Worm (Caenorhabditis elegans) whole organism, mixed stage, embryonic: ENCODE results near the gene fbxb-18.
"Not testable (repeated sequence)": the region's sequence is repeated elsewhere in the genome, so short reads cannot be mapped to it uniquely, and the experiment has no call there.

Experiments
- M03D4.4 ChIP-seq: sonication (generic microtip); optimal IDR thresholded peaks from 2 replicates; lab custom pipeline; 2017; ENCODE audit warnings: mild to moderate bottlenecking, missing genetic modification characterization, missing compliant biosample characterization
- bed-3 ChIP-seq: fragments of 200-800 bp; sonication (Bioruptor generic); optimal IDR thresholded peaks from 3 replicates; lab custom pipeline; 2018; ENCODE audit warnings: mild to moderate bottlenecking, missing genetic modification characterization, moderate library complexity, missing compliant biosample characterization
- blmp-1 ChIP-seq: fragments of 150-350 bp; optimal IDR thresholded peaks from 2 replicates; lab custom pipeline; 2014; ENCODE audit warnings: missing biosample characterization, missing genetic modification characterization
- ceh-39 ChIP-seq: fragments of 150-350 bp; optimal IDR thresholded peaks from 2 replicates; lab custom pipeline; 2014; ENCODE audit warnings: missing biosample characterization, missing genetic modification characterization
- ceh-43 ChIP-seq: fragments of 200-800 bp; sonication (Bioruptor generic); optimal IDR thresholded peaks from 2 replicates; lab custom pipeline; 2018; ENCODE audit warnings: mild to moderate bottlenecking, missing genetic modification characterization, moderate library complexity, missing compliant biosample characterization
- ces-1 ChIP-seq: fragments of 150-350 bp; optimal IDR thresholded peaks from 2 replicates; lab custom pipeline; 2014; ENCODE audit warnings: missing biosample characterization, missing genetic modification reagents, missing genetic modification characterization
- cnd-1 ChIP-seq: fragments of 200-800 bp; sonication (Bioruptor generic); optimal IDR thresholded peaks from 2 replicates; lab custom pipeline; 2018; ENCODE audit warnings: mild to moderate bottlenecking, missing genetic modification characterization, missing compliant biosample characterization
- elt-1 ChIP-seq: sonication (generic microtip); optimal IDR thresholded peaks from 2 replicates; lab custom pipeline; 2017; ENCODE audit warnings: missing genetic modification characterization, mild to moderate bottlenecking, missing compliant biosample characterization, antibody characterized with exemption, moderate library complexity, borderline replicate concordance; ENCODE audit not compliant: insufficient read depth
- elt-3 ChIP-seq: fragments of 150-350 bp; optimal IDR thresholded peaks from 2 replicates; lab custom pipeline; 2014; ENCODE audit warnings: missing biosample characterization, missing genetic modification characterization
- flh-1 ChIP-seq: fragments of 200-800 bp; sonication (Bioruptor generic); optimal IDR thresholded peaks from 2 replicates; lab custom pipeline; 2018; ENCODE audit warnings: mild to moderate bottlenecking, missing genetic modification characterization, moderate library complexity, missing compliant biosample characterization
- ham-2 ChIP-seq: fragments of 200-800 bp; sonication (Bioruptor generic); optimal IDR thresholded peaks from 2 replicates; lab custom pipeline; 2018; ENCODE audit warnings: mild to moderate bottlenecking, missing genetic modification characterization, missing compliant biosample characterization
- hlh-1 ChIP-seq: fragments of 150-350 bp; optimal IDR thresholded peaks from 2 replicates; lab custom pipeline; 2014; ENCODE audit warnings: missing biosample characterization, missing genetic modification reagents, missing genetic modification characterization
- lin-32 ChIP-seq: fragments of 200-800 bp; sonication (Bioruptor generic); optimal IDR thresholded peaks from 2 replicates; lab custom pipeline; 2018; ENCODE audit warnings: mild to moderate bottlenecking, missing genetic modification characterization, missing compliant biosample characterization
- lsy-2 ChIP-seq: fragments of 150-350 bp; optimal IDR thresholded peaks from 2 replicates; lab custom pipeline; 2014; ENCODE audit warnings: missing biosample characterization, missing genetic modification characterization
- mab-5 ChIP-seq: fragments of 150-350 bp; optimal IDR thresholded peaks from 2 replicates; lab custom pipeline; 2014; ENCODE audit warnings: missing biosample characterization, missing genetic modification characterization
- mep-1 ChIP-seq: fragments of 150-350 bp; optimal IDR thresholded peaks from 2 replicates; lab custom pipeline; 2017; ENCODE audit warnings: missing biosample characterization, missing genetic modification reagents, missing genetic modification characterization, inconsistent platforms
- mls-2 ChIP-seq: sonication (generic microtip); optimal IDR thresholded peaks from 2 replicates; lab custom pipeline; 2016; ENCODE audit warnings: mild to moderate bottlenecking, missing genetic modification characterization, moderate library complexity, missing compliant biosample characterization
- nhr-2 ChIP-seq: fragments of 150-350 bp; optimal IDR thresholded peaks from 2 replicates; lab custom pipeline; 2014; ENCODE audit warnings: missing biosample characterization, missing genetic modification characterization
- nhr-237 ChIP-seq: fragments of 150-350 bp; optimal IDR thresholded peaks from 2 replicates; lab custom pipeline; 2014; ENCODE audit warnings: missing biosample characterization, missing genetic modification characterization
- nhr-28 ChIP-seq: fragments of 150-350 bp; optimal IDR thresholded peaks from 2 replicates; lab custom pipeline; 2014; ENCODE audit warnings: missing biosample characterization, missing genetic modification characterization
- nhr-76 ChIP-seq: sonication (generic microtip); optimal IDR thresholded peaks from 2 replicates; lab custom pipeline; 2017; ENCODE audit warnings: missing biosample characterization, missing genetic modification characterization
- pha-4 ChIP-seq: fragments of 150-350 bp; optimal IDR thresholded peaks from 2 replicates; lab custom pipeline; 2018; ENCODE audit warnings: missing biosample characterization, missing genetic modification reagents, missing genetic modification characterization
- sem-2 ChIP-seq: fragments of 200-800 bp; sonication (Bioruptor generic); optimal IDR thresholded peaks from 2 replicates; lab custom pipeline; 2018; ENCODE audit warnings: mild to moderate bottlenecking, missing genetic modification characterization, missing compliant biosample characterization
- snpc-4 ChIP-seq: fragments of 150-350 bp; optimal IDR thresholded peaks from 2 replicates; lab custom pipeline; 2014; ENCODE audit warnings: missing biosample characterization, missing genetic modification characterization
- tbx-8 ChIP-seq: fragments of 200-800 bp; sonication (Bioruptor generic); optimal IDR thresholded peaks from 2 replicates; lab custom pipeline; 2018; ENCODE audit warnings: mild to moderate bottlenecking, missing genetic modification characterization, moderate library complexity, missing compliant biosample characterization
- unc-120 ChIP-seq: sonication (generic microtip); optimal IDR thresholded peaks from 2 replicates; lab custom pipeline; 2017; ENCODE audit warnings: missing genetic modification characterization, missing compliant biosample characterization; ENCODE audit not compliant: poor library complexity, severe bottlenecking
- unc-39 ChIP-seq: fragments of 150-350 bp; optimal IDR thresholded peaks from 2 replicates; lab custom pipeline; 2014; ENCODE audit warnings: missing biosample characterization, missing genetic modification characterization
- unc-62 ChIP-seq: fragments of 150-350 bp; optimal IDR thresholded peaks from 2 replicates; lab custom pipeline; 2014; ENCODE audit warnings: missing biosample characterization, missing genetic modification reagents, missing genetic modification characterization
- zip-8 ChIP-seq: fragments of 150-350 bp; optimal IDR thresholded peaks from 2 replicates; lab custom pipeline; 2014; ENCODE audit warnings: missing biosample characterization, missing genetic modification characterization
- ztf-11 ChIP-seq: fragments of 150-350 bp; optimal IDR thresholded peaks from 2 replicates; lab custom pipeline; 2014; ENCODE audit warnings: missing biosample characterization, missing genetic modification characterization

Gene fbxb-18

ce11 chrII:1666025-1666424, 22.7 kb downstream of the fbxb-18 start, which contains the start of gene srlf-29:
srlf-29 (plus strand) TSS chrII:1666325.
- TF ChIP-seq lsy-2 (tag; lab: Kevin White, UChicago) (no peak), ham-2 (no peak), nhr-28 (no peak), M03D4.4 (no peak), tbx-8 (no peak), mls-2 (tag; lab: Kevin White, UChicago) (no peak), unc-62 (no peak), elt-3 (tag; lab: Kevin White, UChicago) (no peak), zip-8 (no peak), nhr-76 (tag; lab: Kevin White, UChicago) (no peak), nhr-237 (tag; lab: Kevin White, UChicago) (no peak), ceh-39 (tag; lab: Kevin White, UChicago) (no peak), sem-2 (GFP tag; lab: Kevin White, UChicago) (no peak), unc-120 (tag; lab: Kevin White, UChicago) (no peak)

ce11 chrII:1663516-1663915, 25.2 kb downstream of the fbxb-18 start, which contains the start of gene duxl-1:
duxl-1 (plus strand) TSS chrII:1663699.
- TF ChIP-seq ham-2 (no peak), pha-4 (peak; percentile 31), nhr-2 (tag; lab: Kevin White, UChicago) (no peak), mep-1 (tag; lab: Kevin White, UChicago) (peak; percentile 10), ceh-39 (tag; lab: Kevin White, UChicago) (peak; percentile 93), cnd-1 (tag; lab: Kevin White, UChicago) (peak; percentile 21), ztf-11 (tag; lab: Kevin White, UChicago) (peak; percentile 45), zip-8 (peak; percentile 8)

- TF ChIP-seq elt-1 (tag; lab: Kevin White, UChicago), result no peak
Observed at ce11 chrII:1662881-1663280, 25.8 kb downstream of the fbxb-18 start, which contains the start of gene ZC204.14. ZC204.14 (minus strand) TSS chrII:1662949.

- not testable (repeated sequence) for TF ChIP-seq ceh-43 (GFP tag; lab: Kevin White, UChicago); pha-4; ceh-39 (tag; lab: Kevin White, UChicago)
- TF ChIP-seq, all 35 proteins: peak for 0; not testable (repeated sequence) for 35
Observed at ce11 chrII:1660888-1661287, 27.8 kb downstream of the fbxb-18 start, which contains the start of gene ZC204.13. ZC204.13 (minus strand) TSS chrII:1660988.

- TF ChIP-seq ztf-11 (tag; lab: Kevin White, UChicago), result no peak
- TF ChIP-seq tbx-8, result no peak
Observed at ce11 chrII:1657202-1657601, 31.5 kb downstream of the fbxb-18 start, which contains the start of gene ZC204.12. ZC204.12 (minus strand) TSS chrII:1657302.

- TF ChIP-seq unc-120 (tag; lab: Kevin White, UChicago) (no peak), ceh-39 (tag; lab: Kevin White, UChicago) (peak; percentile 6)
Observed at ce11 chrII:1654917-1655316, 33.8 kb downstream of the fbxb-18 start, which contains the start of gene btb-12. btb-12 (plus strand) TSS chrII:1655217.

- TF ChIP-seq cnd-1 (tag; lab: Kevin White, UChicago), result no peak
- TF ChIP-seq snpc-4 (tag; lab: Kevin White, UChicago), result no peak
- no peak for TF ChIP-seq elt-1 (tag; lab: Kevin White, UChicago)
- TF ChIP-seq flh-1 (GFP tag; lab: Kevin White, UChicago), result no peak
Observed at ce11 chrII:1653397-1653796, 35.3 kb downstream of the fbxb-18 start, which contains the start of gene fbxb-15. fbxb-15 (minus strand) TSS chrII:1653497.

ce11 chrII:1651804-1652203, 36.9 kb downstream of the fbxb-18 start, which contains the start of gene fbxb-16:
fbxb-16 (minus strand) TSS chrII:1651904.
- TF ChIP-seq zip-8, result no peak
- TF ChIP-seq ham-2, result no peak
- no peak for TF ChIP-seq unc-39 (tag; lab: Kevin White, UChicago)
- TF ChIP-seq cnd-1 (tag; lab: Kevin White, UChicago), result no peak
- no peak for TF ChIP-seq unc-62
- TF ChIP-seq hlh-1 (tag; lab: Kevin White, UChicago), result no peak
- TF ChIP-seq mab-5 (tag; lab: Kevin White, UChicago), result no peak
- no peak for TF ChIP-seq flh-1 (GFP tag; lab: Kevin White, UChicago)
- no peak for TF ChIP-seq nhr-237 (tag; lab: Kevin White, UChicago)
- TF ChIP-seq pha-4, result no peak
- TF ChIP-seq lin-32 (GFP tag; lab: Kevin White, UChicago), result no peak
- TF ChIP-seq ces-1 (GFP tag; lab: Kevin White, UChicago), result no peak
- no peak for TF ChIP-seq mep-1 (tag; lab: Kevin White, UChicago)
- no peak for TF ChIP-seq nhr-2 (tag; lab: Kevin White, UChicago)
- TF ChIP-seq blmp-1 (tag; lab: Kevin White, UChicago), result no peak
- TF ChIP-seq bed-3 (GFP tag; lab: Kevin White, UChicago), result no peak
- TF ChIP-seq, all 35 proteins: peak for 0
